Worm (Caenorhabditis elegans): ENCODE measurements around the gene col-161.

col-161 gene

DNA sequence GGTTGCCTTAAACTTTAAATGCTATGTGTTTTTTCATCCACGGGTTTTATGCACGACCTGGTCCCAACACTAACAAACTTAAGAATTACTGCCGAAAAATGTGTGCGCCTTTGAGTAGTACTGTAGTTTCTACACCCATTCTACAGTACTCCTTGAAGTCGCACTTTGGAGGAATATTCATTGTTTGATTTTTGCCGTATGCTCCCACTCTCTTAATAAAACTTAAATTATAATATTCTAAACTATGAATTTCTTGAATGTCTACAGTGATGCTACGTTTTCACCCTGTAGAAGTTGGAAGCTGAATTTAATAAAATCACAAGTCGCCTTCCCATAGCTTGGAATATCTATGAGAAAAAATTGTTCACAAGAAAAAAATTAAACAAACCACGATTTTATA, 8.0 kb downstream of the col-161 start (continued):
- peak; percentile 47; the same call in 1 of the 2 replicates for TF ChIP-seq B0336.3 (GFP tag; IDR thresholded peaks at IDR 0.05)
- TF ChIP-seq madf-3 (GFP tag; IDR thresholded peaks at IDR 0.05) = peak; percentile 63; the same call in 1 of the 2 replicates
- peak; percentile 68 for TF ChIP-seq hsf-1 (GFP tag; IDR thresholded peaks at IDR 0.05)
- TF ChIP-seq repo-1 (tag; optimal IDR thresholded peaks at IDR 0.05) = peak; percentile 20
- 0 out of 2 replicates have a peak, but pooled peaks have one; percentile 53 for TF ChIP-seq ztf-25 (GFP tag; IDR thresholded peaks at IDR 0.05)
- peak; percentile 11 for TF ChIP-seq xnd-1 (tag; optimal IDR thresholded peaks at IDR 0.05)
- TF ChIP-seq snpc-4 (GFP tag; optimal IDR thresholded peaks at IDR 0.05) = peak; percentile 10
- TF ChIP-seq snpc-4 (tag; optimal IDR thresholded peaks at IDR 0.05) = peak in 1 of 4 experiments; percentile 21
- peak; percentile 21 for TF ChIP-seq F52B5.7 (tag; optimal IDR thresholded peaks at IDR 0.05)
- no peak for TF ChIP-seq lsy-27 (tag; optimal IDR thresholded peaks at IDR 0.05; ENCODE audit: borderline replicate concordance, insufficient read depth)

DNA sequence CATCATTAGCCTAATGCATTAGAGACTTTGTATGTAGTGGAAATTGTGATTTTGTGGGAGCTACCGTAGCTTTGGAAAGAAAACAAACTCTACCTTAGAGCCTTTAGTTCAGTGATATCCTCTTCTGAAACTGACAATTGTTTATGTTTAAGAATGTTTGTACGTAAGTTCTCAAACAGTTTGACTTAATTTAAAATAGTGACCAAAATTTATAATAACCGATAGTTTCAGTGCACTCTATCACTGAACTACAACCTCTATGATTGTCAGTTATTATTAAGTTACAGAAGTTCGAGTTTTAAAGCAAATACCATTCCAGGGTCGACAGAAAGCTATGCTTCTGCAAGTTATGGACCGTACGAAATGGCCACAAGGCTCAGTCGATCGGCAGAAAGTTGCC, 9.2 kb downstream of the col-161 start, which contains the start of gene C50B6.1:
Gene C50B6.1 (plus strand): TSS at position 301 of the 400 bp plus-strand sequence.
- TF ChIP-seq pbrm-1 (GFP tag; IDR thresholded peaks at IDR 0.05) = no peak
- TF ChIP-seq ama-1 (optimal IDR thresholded peaks at IDR 0.05) = no peak
- TF ChIP-seq ama-1 (GFP tag; optimal IDR thresholded peaks at IDR 0.05) = no peak
- TF ChIP-seq nhr-27 (tag; optimal IDR thresholded peaks at IDR 0.05) = no peak

DNA sequence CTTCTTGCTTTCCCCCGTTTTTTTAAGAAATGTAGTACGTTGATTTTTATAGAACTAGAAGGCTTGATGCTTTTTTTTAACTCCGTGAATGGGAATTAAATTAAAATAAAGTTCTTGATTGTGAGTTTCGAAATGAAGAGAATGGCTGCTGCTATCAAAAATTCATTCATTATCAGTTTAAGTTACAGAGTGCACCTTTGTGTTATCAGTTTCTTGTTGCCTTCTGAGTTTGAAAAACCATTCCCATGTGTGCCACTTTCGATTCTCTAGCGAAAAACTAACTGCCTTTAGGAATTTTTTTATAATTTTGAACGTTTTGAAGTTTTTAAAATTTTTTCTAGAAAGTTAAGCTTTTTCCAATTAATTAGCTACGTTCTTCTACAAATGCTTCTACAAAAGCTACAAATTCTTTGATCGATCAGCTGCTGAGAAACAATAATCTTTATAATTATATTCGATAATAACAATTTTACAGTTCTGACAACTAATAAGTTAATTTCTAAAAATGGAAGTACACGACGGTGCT, 13.1 kb downstream of the col-161 start, which contains the start of gene C26E1.2:
Gene C26E1.2 (plus strand): TSS at position 476 of the 526 bp plus-strand sequence.
- no peak for TF ChIP-seq tlf-1 (GFP tag; optimal IDR thresholded peaks at IDR 0.05)
- no peak for TF ChIP-seq ceh-100 (GFP tag; IDR thresholded peaks at IDR 0.05)
- no peak for TF ChIP-seq ZK185.1 (tag; optimal IDR thresholded peaks at IDR 0.05; ENCODE audit: poor library complexity, severe bottlenecking)
- TF ChIP-seq unc-62 (GFP tag; optimal IDR thresholded peaks at IDR 0.05) = no peak
- no peak for TF ChIP-seq ztf-22 (GFP tag; optimal IDR thresholded peaks at IDR 0.05)
- TF ChIP-seq F57C9.4 (tag; optimal IDR thresholded peaks at IDR 0.05) = no peak
- no peak for TF ChIP-seq lsl-1 (GFP tag; optimal IDR thresholded peaks at IDR 0.05)
- TF ChIP-seq nhr-80 (tag; optimal IDR thresholded peaks at IDR 0.05) = peak; percentile 73
- TF ChIP-seq attf-3 (GFP tag; conservative IDR thresholded peaks at IDR 0.05) = no peak
- no peak for TF ChIP-seq cebp-1 (GFP tag; IDR thresholded peaks at IDR 0.05)
- TF ChIP-seq cebp-1 (tag; optimal IDR thresholded peaks at IDR 0.05) = peak; percentile 15
- TF ChIP-seq hlh-26 (GFP tag; conservative IDR thresholded peaks at IDR 0.05) = no peak
- TF ChIP-seq pbrm-1 (GFP tag; IDR thresholded peaks at IDR 0.05) = no peak
- TF ChIP-seq madf-6 (GFP tag; IDR thresholded peaks at IDR 0.05) = no peak
- TF ChIP-seq fkh-3 (tag; optimal IDR thresholded peaks at IDR 0.05) = no peak
- no peak for TF ChIP-seq C17E4.6 (GFP tag; IDR thresholded peaks at IDR 0.05)

DNA sequence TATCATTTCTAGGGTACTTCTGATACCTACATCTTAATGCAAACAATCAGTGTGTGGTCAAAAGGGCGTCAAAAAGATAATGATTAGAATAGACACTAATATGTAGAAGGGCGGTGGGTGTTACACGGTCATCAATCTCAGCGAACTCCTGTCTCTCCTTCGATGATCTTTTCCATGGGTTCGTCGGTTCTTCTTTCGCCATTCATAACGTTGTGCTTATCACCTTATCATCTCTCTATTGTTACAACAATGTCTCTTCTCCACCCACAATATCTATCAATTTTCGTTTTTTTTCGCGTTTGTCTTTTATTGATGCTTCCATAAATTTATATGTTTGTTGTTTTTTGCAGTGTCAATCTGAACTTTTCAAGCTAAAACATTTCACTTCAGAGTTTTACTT, 16.4 kb downstream of the col-161 start, which contains the start of gene ceh-79:
Gene ceh-79 (plus strand): TSS at position 391 of the 400 bp plus-strand sequence.
- TF ChIP-seq nhr-80 (tag; optimal IDR thresholded peaks at IDR 0.05) = peak; percentile 58
- no peak for TF ChIP-seq madf-6 (GFP tag; IDR thresholded peaks at IDR 0.05)
- TF ChIP-seq repo-1 (tag; optimal IDR thresholded peaks at IDR 0.05) = no peak

DNA sequence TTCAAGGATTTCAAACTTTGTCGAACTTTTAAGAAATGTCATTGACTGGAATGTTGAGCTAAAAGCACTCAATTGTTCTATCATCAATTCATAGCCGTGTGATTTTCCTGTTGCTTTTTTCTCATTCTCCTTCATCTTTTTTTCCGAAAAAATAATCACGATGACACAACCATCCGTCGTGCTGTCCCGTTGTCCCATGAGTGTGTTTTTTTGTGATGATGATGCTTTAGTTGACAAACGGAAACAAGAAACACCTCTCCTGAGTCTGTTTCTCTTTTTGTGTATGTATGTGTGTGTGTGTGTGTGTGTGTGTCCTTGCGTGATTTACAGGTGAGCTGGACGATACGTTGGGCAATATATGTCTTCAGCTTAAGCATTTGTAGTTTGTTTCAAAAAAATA, 17.3 kb downstream of the col-161 start:
- TF ChIP-seq B0019.2 (GFP tag; conservative IDR thresholded peaks at IDR 0.05) (no peak), ccch-3 (GFP tag; optimal IDR thresholded peaks at IDR 0.05) (no peak), F23B12.7 (tag; optimal IDR thresholded peaks at IDR 0.05; ENCODE audit: insufficient read depth) (no peak), mxl-1 (tag; optimal IDR thresholded peaks at IDR 0.05) (no peak), ceh-40 (GFP tag; IDR thresholded peaks at IDR 0.05) (no peak), madf-8 (GFP tag; conservative IDR thresholded peaks at IDR 0.05) (no peak), lin-35 (GFP tag; optimal IDR thresholded peaks at IDR 0.05) (no peak), aptf-2 (GFP tag; conservative IDR thresholded peaks at IDR 0.05) (no peak), B0035.1 (tag; optimal IDR thresholded peaks at IDR 0.05) (no peak), ceh-100 (GFP tag; IDR thresholded peaks at IDR 0.05) (no peak), him-1 (tag; optimal IDR thresholded peaks at IDR 0.05) (no peak), nfya-1 (tag; optimal IDR thresholded peaks at IDR 0.05; ENCODE audit: borderline replicate concordance, insufficient read depth) (no peak), cebp-1 (GFP tag; IDR thresholded peaks at IDR 0.05) (no peak), cebp-1 (tag; optimal IDR thresholded peaks at IDR 0.05) (no peak), lir-1 (GFP tag; conservative IDR thresholded peaks at IDR 0.05) (no peak), B0336.3 (GFP tag; IDR thresholded peaks at IDR 0.05) (no peak), nhr-90 (tag; optimal IDR thresholded peaks at IDR 0.05) (no peak)
